Fruit fly (Drosophila melanogaster): ENCODE data around the gene CG9330.

CG9330 gene

DNA sequence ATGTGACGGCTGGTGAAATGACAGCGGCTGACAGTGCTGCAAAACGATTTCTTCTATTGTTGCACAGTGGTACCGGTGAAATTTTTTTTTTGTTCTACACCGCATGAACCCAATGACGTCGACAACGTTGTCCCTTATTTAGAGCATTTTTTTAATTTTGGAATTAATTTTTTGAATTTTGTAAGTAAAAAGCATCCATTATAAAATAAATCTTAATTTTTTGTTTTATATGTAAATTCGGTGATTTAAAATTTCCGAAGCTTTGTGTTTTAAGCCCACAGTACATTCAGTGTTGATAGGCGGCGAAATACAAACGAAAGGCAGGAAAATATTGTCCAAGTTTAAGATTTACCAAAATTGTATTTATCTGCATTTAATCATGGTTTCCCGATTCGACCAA is 26.1 kb downstream of the CG9330 start, which contains the start of the genes Lon and PIG-F (continued):
- peak; percentile 95 for TF ChIP-seq Ets97D (GFP tag; optimal IDR thresholded peaks at IDR 0.05)
- no peak for TF ChIP-seq chinmo (GFP tag; IDR thresholded peaks at IDR 0.05; ENCODE audit: partially characterized antibody)
- TF ChIP-seq NC2β (GFP tag; optimal IDR thresholded peaks at IDR 0.05), result peak; percentile 97
- peak; percentile 100 for TF ChIP-seq CoRest (tag; optimal IDR thresholded peaks at IDR 0.05)
- peak; percentile 97 for TF ChIP-seq CG4730 (GFP tag; IDR thresholded peaks at IDR 0.05)
- peak; percentile 99 for TF ChIP-seq CG7556 (GFP tag; optimal IDR thresholded peaks at IDR 0.05)
- peak; percentile 98 for TF ChIP-seq CG17568 (GFP tag; optimal IDR thresholded peaks at IDR 0.05)
- peak; percentile 99 for TF ChIP-seq sob (GFP tag; IDR thresholded peaks at IDR 0.05)
- peak; percentile 98 for TF ChIP-seq stc (GFP tag; IDR thresholded peaks at IDR 0.05)
- TF ChIP-seq CG7745 (tag; optimal IDR thresholded peaks at IDR 0.05), result peak; percentile 88
- TF ChIP-seq da (GFP tag; optimal IDR thresholded peaks at IDR 0.05), result peak; percentile 97
- TF ChIP-seq gfzf (GFP tag; optimal IDR thresholded peaks at IDR 0.05), result peak; percentile 24
- TF ChIP-seq Rx (GFP tag; IDR thresholded peaks at IDR 0.05), result peak; percentile 98
- peak; percentile 98 for TF ChIP-seq maf-S (GFP tag; optimal IDR thresholded peaks at IDR 0.05)
- peak; percentile 98 for TF ChIP-seq ase (GFP tag; IDR thresholded peaks at IDR 0.05)
- no peak for TF ChIP-seq yki (optimal IDR thresholded peaks at IDR 0.05)
- peak; percentile 100 for TF ChIP-seq CG12659 (GFP tag; optimal IDR thresholded peaks at IDR 0.05)
- TF ChIP-seq Nf-YC (tag; optimal IDR thresholded peaks at IDR 0.05), result peak; percentile 94
- TF ChIP-seq so (GFP tag; IDR thresholded peaks at IDR 0.05), result peak; percentile 98
- peak; percentile 100 for TF ChIP-seq CG7839 (tag; optimal IDR thresholded peaks at IDR 0.05)
- peak; percentile 96 for TF ChIP-seq Gsc (GFP tag; IDR thresholded peaks at IDR 0.05)
- TF ChIP-seq CG8765 (GFP tag; IDR thresholded peaks at IDR 0.05), result peak; percentile 98
- TF ChIP-seq CG10565 (GFP tag; optimal IDR thresholded peaks at IDR 0.05), result peak; percentile 96
- TF ChIP-seq wek (GFP tag; optimal IDR thresholded peaks at IDR 0.05), result peak; percentile 87
- TF ChIP-seq D19A (tag; optimal IDR thresholded peaks at IDR 0.05), result peak; percentile 97
- TF ChIP-seq ci (GFP tag; IDR thresholded peaks at IDR 0.05), result peak; percentile 98
- TF ChIP-seq CG32532 (GFP tag; IDR thresholded peaks at IDR 0.05), result peak; percentile 99
- TF ChIP-seq nom (GFP tag; optimal IDR thresholded peaks at IDR 0.05), result peak; percentile 97
- peak; percentile 99 for TF ChIP-seq CG8290 (GFP tag; optimal IDR thresholded peaks at IDR 0.05)
- TF ChIP-seq CG8290 (tag; optimal IDR thresholded peaks at IDR 0.05), result peak in 1 of 2 experiments; percentile 98
- no peak for TF ChIP-seq sc (optimal IDR thresholded peaks at IDR 0.05)
- TF ChIP-seq sc (GFP tag; optimal IDR thresholded peaks at IDR 0.05), result peak; percentile 99
- TF ChIP-seq inv (GFP tag; IDR thresholded peaks at IDR 0.05; ENCODE audit: partially characterized antibody), result peak; percentile 64
- peak; percentile 98 for TF ChIP-seq lbe (GFP tag; optimal IDR thresholded peaks at IDR 0.05)
- TF ChIP-seq wdn (GFP tag; IDR thresholded peaks at IDR 0.05), result peak; percentile 97
- TF ChIP-seq CG3838 (GFP tag; optimal IDR thresholded peaks at IDR 0.05), result peak; percentile 94
- peak; percentile 63 for TF ChIP-seq zf30C (GFP tag; optimal IDR thresholded peaks at IDR 0.05)
- TF ChIP-seq Bgb (GFP tag; IDR thresholded peaks at IDR 0.05; ENCODE audit: partially characterized antibody), result peak; percentile 63
- TF ChIP-seq CG31365 (tag; optimal IDR thresholded peaks at IDR 0.05), result peak; percentile 79
- peak; percentile 94 for TF ChIP-seq jing (GFP tag; optimal IDR thresholded peaks at IDR 0.05)
- peak; percentile 96 for TF ChIP-seq toy (GFP tag; IDR thresholded peaks at IDR 0.05)
- TF ChIP-seq bowl (GFP tag; IDR thresholded peaks at IDR 0.05), result peak; percentile 92
- TF ChIP-seq dpn (GFP tag; optimal IDR thresholded peaks at IDR 0.05), result peak; percentile 99
- TF ChIP-seq CG4854 (GFP tag; optimal IDR thresholded peaks at IDR 0.05), result peak; percentile 98
- peak; percentile 100 for TF ChIP-seq Hr3 (GFP tag; optimal IDR thresholded peaks at IDR 0.05)
- TF ChIP-seq pita (GFP tag; optimal IDR thresholded peaks at IDR 0.05), result no peak
- TF ChIP-seq CG11696 (GFP tag; IDR thresholded peaks at IDR 0.05), result peak; percentile 93
- peak; percentile 43 for TF ChIP-seq Dref (GFP tag; IDR thresholded peaks at IDR 0.05)
- peak; percentile 98 for TF ChIP-seq CG11247 (GFP tag; IDR thresholded peaks at IDR 0.05)
- peak; percentile 98 for TF ChIP-seq ranshi (GFP tag; IDR thresholded peaks at IDR 0.05)
- peak; percentile 59; the same call in 1 of the 2 replicates for TF ChIP-seq aop (GFP tag; IDR thresholded peaks at IDR 0.05)
- peak; percentile 99 for TF ChIP-seq CG1602 (GFP tag; optimal IDR thresholded peaks at IDR 0.05)
- peak; percentile 100 for TF ChIP-seq CG31441 (GFP tag; IDR thresholded peaks at IDR 0.05)
